Fruit fly (Drosophila melanogaster): ENCODE measurements around the gene CG13310.

Gene CG13310

DNA sequence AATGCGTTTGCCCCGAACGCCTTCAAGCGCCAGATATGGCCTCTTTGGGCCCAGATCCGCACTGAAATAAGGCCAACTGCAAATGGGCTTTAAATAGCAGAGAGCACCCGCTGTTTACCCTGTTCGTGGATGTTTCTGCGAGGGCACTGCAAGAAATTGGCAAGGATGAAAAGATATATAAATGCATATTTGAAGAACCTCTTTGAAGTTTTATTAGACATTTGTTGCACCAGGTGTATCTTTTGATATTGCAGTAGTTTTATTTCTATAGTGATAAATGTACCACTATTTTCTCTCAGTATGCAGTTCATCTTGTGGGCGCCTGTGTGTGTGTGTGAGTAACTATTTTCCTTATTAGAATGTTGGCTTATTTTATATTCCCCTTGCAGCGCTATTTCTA, 13.2 kb upstream of the CG13310 start (continued):
- no peak for TF ChIP-seq CG1792 (GFP tag; optimal IDR thresholded peaks at IDR 0.05)
- TF ChIP-seq tin (GFP tag; optimal IDR thresholded peaks at IDR 0.05): peak; percentile 8
- TF ChIP-seq CG17385 (GFP tag; optimal IDR thresholded peaks at IDR 0.05): no peak
- TF ChIP-seq CG3847 (GFP tag; IDR thresholded peaks at IDR 0.05): peak; percentile 60
- peak; percentile 61 for TF ChIP-seq CG14667 (GFP tag; IDR thresholded peaks at IDR 0.05)
- peak; percentile 85 for TF ChIP-seq Drgx (GFP tag; IDR thresholded peaks at IDR 0.05)
- no peak for TF ChIP-seq HHEX (GFP tag; optimal IDR thresholded peaks at IDR 0.05)
- no peak for TF ChIP-seq sens-2 (GFP tag; IDR thresholded peaks at IDR 0.05)
- TF ChIP-seq Scr (GFP tag; IDR thresholded peaks at IDR 0.05; ENCODE audit: partially characterized antibody): no peak
- 0 out of 2 replicates have a peak, but pooled peaks have one; percentile 16 for TF ChIP-seq Taf1 (GFP tag; IDR thresholded peaks at IDR 0.05)
- TF ChIP-seq CG10543 (GFP tag; optimal IDR thresholded peaks at IDR 0.05): no peak
- TF ChIP-seq CG9727 (GFP tag; optimal IDR thresholded peaks at IDR 0.05): peak; percentile 20
- no peak for TF ChIP-seq HLHmδ (GFP tag; optimal IDR thresholded peaks at IDR 0.05)
- TF ChIP-seq Bgb (GFP tag; IDR thresholded peaks at IDR 0.05; ENCODE audit: partially characterized antibody): no peak
- no peak for TF ChIP-seq Jarid2 (GFP tag; optimal IDR thresholded peaks at IDR 0.05)
- TF ChIP-seq pho (GFP tag; optimal IDR thresholded peaks at IDR 0.05): no peak
- TF ChIP-seq ssp (GFP tag; IDR thresholded peaks at IDR 0.05): peak; percentile 54; the same call in 1 of the 2 replicates
- TF ChIP-seq CG4360 (GFP tag; IDR thresholded peaks at IDR 0.05): no peak
- no peak for TF ChIP-seq CG1832 (GFP tag; optimal IDR thresholded peaks at IDR 0.05)
- TF ChIP-seq aop (GFP tag; IDR thresholded peaks at IDR 0.05): 0 out of 2 replicates have a peak, but pooled peaks have one; percentile 36
- no peak for TF ChIP-seq dmrt11E (tag; optimal IDR thresholded peaks at IDR 0.05)
- peak; percentile 23 for TF ChIP-seq nmo (GFP tag; optimal IDR thresholded peaks at IDR 0.05)
- TF ChIP-seq sr (GFP tag; IDR thresholded peaks at IDR 0.05): no peak; the same call in 2 of the 3 replicates
- no peak for TF ChIP-seq shn (GFP tag; optimal IDR thresholded peaks at IDR 0.05)
- no peak for TF ChIP-seq Oaz (GFP tag; IDR thresholded peaks at IDR 0.05)
- no peak for TF ChIP-seq CG11398 (GFP tag; optimal IDR thresholded peaks at IDR 0.05)
- no peak for TF ChIP-seq prd (optimal IDR thresholded peaks at IDR 0.05)
- TF ChIP-seq prd (GFP tag; IDR thresholded peaks at IDR 0.05): peak; percentile 92
- peak; percentile 19 for TF ChIP-seq D19A (tag; optimal IDR thresholded peaks at IDR 0.05)
- TF ChIP-seq Deaf1 (tag; optimal IDR thresholded peaks at IDR 0.05): no peak
- TF ChIP-seq CG13424 (tag; optimal IDR thresholded peaks at IDR 0.05): peak; percentile 39
- no peak for TF ChIP-seq PHDP (tag; optimal IDR thresholded peaks at IDR 0.05)
- no peak for TF ChIP-seq Lhr (GFP tag; optimal IDR thresholded peaks at IDR 0.05)
- TF ChIP-seq dysf (GFP tag; IDR thresholded peaks at IDR 0.05): peak; percentile 73
- TF ChIP-seq CG8478 (optimal IDR thresholded peaks at IDR 0.05): no peak
- TF ChIP-seq CG15073 (GFP tag; optimal IDR thresholded peaks at IDR 0.05): no peak
- TF ChIP-seq CG12104 (GFP tag; optimal IDR thresholded peaks at IDR 0.05): no peak
- peak; percentile 22 for TF ChIP-seq ind (GFP tag; optimal IDR thresholded peaks at IDR 0.05)
- TF ChIP-seq Sox100B (GFP tag; optimal IDR thresholded peaks at IDR 0.05): peak; percentile 9
- TF ChIP-seq Xbp1 (GFP tag; optimal IDR thresholded peaks at IDR 0.05): peak; percentile 17
- peak; percentile 67 for TF ChIP-seq ttk (GFP tag; IDR thresholded peaks at IDR 0.05)
- TF ChIP-seq Hr39 (optimal IDR thresholded peaks at IDR 0.05): no peak
- TF ChIP-seq ap (GFP tag; IDR thresholded peaks at IDR 0.05): peak; percentile 25; the same call in 1 of the 2 replicates
- no peak for TF ChIP-seq trh (GFP tag; optimal IDR thresholded peaks at IDR 0.05)
- no peak for TF ChIP-seq CrebB (tag; optimal IDR thresholded peaks at IDR 0.05)
- no peak for TF ChIP-seq B-H2 (GFP tag; optimal IDR thresholded peaks at IDR 0.05)
- no peak for TF ChIP-seq CG9609 (GFP tag; optimal IDR thresholded peaks at IDR 0.05)
- no peak for TF ChIP-seq mld (GFP tag; IDR thresholded peaks at IDR 0.05; ENCODE audit: partially characterized antibody)
- peak; percentile 24 for TF ChIP-seq CG18599 (GFP tag; optimal IDR thresholded peaks at IDR 0.05)
- TF ChIP-seq CG12299 (tag; optimal IDR thresholded peaks at IDR 0.05): no peak

Measured in whole organism, embryonic.